Fruit fly (Drosophila melanogaster): ENCODE measurements around the gene CG43168.

dm6 chr3L:6296611-6297010 lies 21.0 kb downstream of the CG43168 start:
- TF ChIP-seq insv (optimal IDR thresholded peaks at IDR 0.05) (no peak), Sin3A (optimal IDR thresholded peaks at IDR 0.05) (no peak), psq (optimal IDR thresholded peaks at IDR 0.05) (no peak)

Data from Kc167 (cell line).